Fruit fly (Drosophila melanogaster) whole organism, embryonic: ENCODE data around the gene CG33124.

Experiments used
- CG10366 ChIP-seq: fragments of 200-800 bp; sonication (Bioruptor generic); IDR thresholded peaks from 2 replicates; pipeline ENCODE4 v1.3.6; 2022; ENCODE audit warnings: missing biosample characterization, missing genetic modification characterization
- CG10431 ChIP-seq: fragments of 200-800 bp; sonication (Bioruptor generic); optimal IDR thresholded peaks from 3 replicates; lab custom pipeline; 2018; ENCODE audit warnings: missing biosample characterization, mild to moderate bottlenecking, missing genetic modification characterization
- CG11247 ChIP-seq: fragments of 200-800 bp; sonication (Bioruptor generic); IDR thresholded peaks from 2 replicates; pipeline ENCODE4 v1.3.6; 2022; ENCODE audit warnings: missing biosample characterization, missing genetic modification characterization
- CG11398 ChIP-seq: fragments of 200-800 bp; sonication (Bioruptor generic); optimal IDR thresholded peaks from 2 replicates; lab custom pipeline; 2016; ENCODE audit warnings: missing biosample characterization, missing genetic modification characterization
- CG11456 ChIP-seq: fragments of 200-800 bp; sonication (Bioruptor generic); IDR thresholded peaks from 3 replicates; pipeline ENCODE4 v1.3.6; 2022; ENCODE audit warnings: missing biosample characterization, missing genetic modification characterization
- CG11695 ChIP-seq: fragments of 200-800 bp; sonication (Bioruptor generic); IDR thresholded peaks from 3 replicates; pipeline ENCODE4 v1.3.6; 2022; ENCODE audit warnings: missing biosample characterization, missing genetic modification characterization
- CG12659 ChIP-seq: fragments of 200-800 bp; sonication (Bioruptor generic); optimal IDR thresholded peaks from 3 replicates; lab custom pipeline; 2017; ENCODE audit warnings: mild to moderate bottlenecking, missing biosample characterization, missing genetic modification reagents, missing genetic modification characterization
- CG13296 ChIP-seq: fragments of 200-800 bp; sonication (Bioruptor generic); optimal IDR thresholded peaks from 3 replicates; lab custom pipeline; 2018; ENCODE audit warnings: missing biosample characterization, mild to moderate bottlenecking, missing genetic modification characterization
- CG2120 ChIP-seq: fragments of 200-800 bp; sonication (Bioruptor generic); optimal IDR thresholded peaks from 3 replicates; lab custom pipeline; 2016; ENCODE audit warnings: missing biosample characterization, missing genetic modification characterization
- CG2875 ChIP-seq: fragments of 200-800 bp; sonication (Bioruptor generic); optimal IDR thresholded peaks from 2 replicates; lab custom pipeline; 2017; ENCODE audit warnings: missing biosample characterization, mild to moderate bottlenecking, missing genetic modification characterization, missing genetic modification reagents
- CG5953 ChIP-seq: fragments of 200-800 bp; sonication (Bioruptor generic); IDR thresholded peaks from 2 replicates; pipeline ENCODE4 v1.3.6; 2022; ENCODE audit warnings: missing biosample characterization, missing genetic modification characterization
- CG6683 ChIP-seq: fragments of 200-800 bp; sonication (Bioruptor generic); optimal IDR thresholded peaks from 2 replicates; lab custom pipeline; 2017; ENCODE audit warnings: missing biosample characterization, mild to moderate bottlenecking, missing genetic modification characterization, missing genetic modification reagents
- CG7556 ChIP-seq: fragments of 200-800 bp; sonication (Bioruptor generic); optimal IDR thresholded peaks from 2 replicates; lab custom pipeline; 2017; ENCODE audit warnings: missing biosample characterization, mild to moderate bottlenecking, missing genetic modification characterization
- CG8359 ChIP-seq: fragments of 200-800 bp; sonication (Bioruptor generic); optimal IDR thresholded peaks from 2 replicates; lab custom pipeline; 2017; ENCODE audit warnings: missing biosample characterization, mild to moderate bottlenecking, missing genetic modification characterization, borderline replicate concordance
- CG8388 ChIP-seq: fragments of 200-800 bp; sonication (Bioruptor generic); optimal IDR thresholded peaks from 2 replicates; lab custom pipeline; 2019; ENCODE audit warnings: missing biosample characterization, mild to moderate bottlenecking, missing genetic modification characterization, moderate library complexity
- CG8944 ChIP-seq: fragments of 200-800 bp; sonication (Bioruptor generic); optimal IDR thresholded peaks from 3 replicates; lab custom pipeline; 2016; ENCODE audit warnings: missing biosample characterization, missing genetic modification characterization
- CG9727 ChIP-seq: fragments of 200-800 bp; sonication (Bioruptor generic); optimal IDR thresholded peaks from 3 replicates; lab custom pipeline; 2017; ENCODE audit warnings: missing biosample characterization, mild to moderate bottlenecking, missing genetic modification characterization
- CHES-1-like ChIP-seq: fragments of 200-800 bp; sonication (Bioruptor generic); optimal IDR thresholded peaks from 2 replicates; lab custom pipeline; 2016; ENCODE audit warnings: missing biosample characterization, missing genetic modification characterization
- Dad ChIP-seq: fragments of 200-800 bp; sonication (Bioruptor generic); optimal IDR thresholded peaks from 3 replicates; lab custom pipeline; 2016; ENCODE audit warnings: missing biosample characterization, missing genetic modification characterization
- Dref ChIP-seq: fragments of 200-800 bp; sonication (Bioruptor generic); IDR thresholded peaks from 2 replicates; pipeline ENCODE4 v1.3.6; 2022; ENCODE audit warnings: missing biosample characterization, missing genetic modification characterization
- ERR ChIP-seq: fragments of 200-800 bp; sonication (Bioruptor generic); optimal IDR thresholded peaks from 2 replicates; lab custom pipeline; 2016; ENCODE audit warnings: missing biosample characterization, missing genetic modification characterization
- Elba2 ChIP-seq: fragments of 200-800 bp; sonication (Bioruptor generic); optimal IDR thresholded peaks from 3 replicates; lab custom pipeline; 2016; ENCODE audit warnings: missing biosample characterization, missing genetic modification characterization
- Lim3 ChIP-seq: fragments of 200-800 bp; sonication (Bioruptor generic); IDR thresholded peaks from 2 replicates; pipeline ENCODE4 v1.3.6; 2022; ENCODE audit warnings: missing biosample characterization, missing genetic modification characterization
- Nf-YA ChIP-seq: fragments of 200-800 bp; sonication (Bioruptor generic); IDR thresholded peaks from 2 replicates; pipeline ENCODE4 v1.3.6; 2022; ENCODE audit warnings: missing biosample characterization, missing genetic modification characterization
- NfI ChIP-seq: fragments of 200-800 bp; sonication (Bioruptor generic); optimal IDR thresholded peaks from 3 replicates; lab custom pipeline; 2018; ENCODE audit warnings: missing biosample characterization, mild to moderate bottlenecking, missing genetic modification characterization, moderate library complexity
- Pdp1 ChIP-seq, 2 experiments: fragments of 200-800 bp; sonication (Bioruptor generic); optimal IDR thresholded peaks; 3 replicates each; lab custom pipeline; 2016; ENCODE audit warnings: missing biosample characterization in 2 of 2, missing genetic modification characterization in 2 of 2, mild to moderate bottlenecking in 1 of 2, moderate library complexity in 1 of 2
- Ravus ChIP-seq: fragments of 200-800 bp; sonication (Bioruptor generic); IDR thresholded peaks from 2 replicates; pipeline ENCODE4 v1.3.6; 2022; ENCODE audit warnings: missing biosample characterization, missing genetic modification characterization
- Rfx ChIP-seq: fragments of 200-800 bp; sonication (Bioruptor generic); IDR thresholded peaks from 2 replicates; pipeline ENCODE4 v1.3.6; 2022; ENCODE audit warnings: missing biosample characterization, missing genetic modification characterization
- Sox102F ChIP-seq: fragments of 200-800 bp; sonication (Bioruptor generic); optimal IDR thresholded peaks from 2 replicates; lab custom pipeline; 2018; ENCODE audit warnings: missing biosample characterization, mild to moderate bottlenecking, missing genetic modification characterization, moderate library complexity
- Sry-δ ChIP-seq: fragments of 200-800 bp; sonication (Bioruptor generic); optimal IDR thresholded peaks from 2 replicates; lab custom pipeline; 2016; ENCODE audit warnings: missing biosample characterization, missing genetic modification characterization
- ash1 ChIP-seq: fragments of 200-800 bp; sonication (Bioruptor generic); optimal IDR thresholded peaks from 2 replicates; lab custom pipeline; 2018; ENCODE audit warnings: missing biosample characterization, mild to moderate bottlenecking, missing genetic modification characterization
- btn ChIP-seq: fragments of 200-800 bp; sonication (Bioruptor generic); optimal IDR thresholded peaks from 2 replicates; lab custom pipeline; 2016; ENCODE audit warnings: missing biosample characterization, missing genetic modification characterization
- cg ChIP-seq: fragments of 200-800 bp; sonication (Bioruptor generic); optimal IDR thresholded peaks from 3 replicates; lab custom pipeline; 2019; ENCODE audit warnings: missing biosample characterization, mild to moderate bottlenecking, missing genetic modification characterization, moderate library complexity
- chif ChIP-seq, 2 experiments: fragments of 200-800 bp; sonication (Bioruptor generic); optimal IDR thresholded peaks; 3 replicates each; lab custom pipeline; 2016; ENCODE audit warnings: missing biosample characterization in 2 of 2, missing genetic modification characterization in 2 of 2
- dati ChIP-seq: fragments of 200-800 bp; sonication (Bioruptor generic); IDR thresholded peaks from 2 replicates; pipeline ENCODE4 v1.3.6; 2022; ENCODE audit warnings: missing biosample characterization, missing genetic modification characterization
- fru ChIP-seq: fragments of >200 bp; optimal IDR thresholded peaks from 2 replicates; lab custom pipeline; 2017
- ftz-f1 ChIP-seq: fragments of 200-800 bp; sonication (Bioruptor generic); optimal IDR thresholded peaks from 2 replicates; lab custom pipeline; 2016; ENCODE audit warnings: missing biosample characterization, missing genetic modification characterization
- insv ChIP-seq, 2 experiments: fragments of 200-800 bp; sonication (Bioruptor generic); optimal IDR thresholded peaks; 3 replicates each; lab custom pipeline; 2016 to 2018; ENCODE audit warnings: missing biosample characterization in 2 of 2, missing genetic modification characterization in 2 of 2
- kay ChIP-seq: fragments of 200-800 bp; sonication (Bioruptor generic); optimal IDR thresholded peaks from 2 replicates; lab custom pipeline; 2016; ENCODE audit warnings: missing biosample characterization, missing genetic modification characterization
- klu ChIP-seq: fragments of 200-800 bp; sonication (Bioruptor generic); IDR thresholded peaks from 2 replicates; pipeline ENCODE4 v1.3.6; 2022; ENCODE audit warnings: missing biosample characterization, missing genetic modification characterization
- lab ChIP-seq: fragments of 200-800 bp; sonication (Bioruptor generic); optimal IDR thresholded peaks from 3 replicates; lab custom pipeline; 2017; ENCODE audit warnings: missing biosample characterization, missing genetic modification characterization, mild to moderate bottlenecking, moderate library complexity, missing genetic modification reagents
- lola ChIP-seq, 3 experiments: fragments of >200 bp in 2 of 3; fragments of 200-800 bp in 1 of 3; sonication (Bioruptor generic) in 1 of 3; optimal IDR thresholded peaks; 2 replicates each; lab custom pipeline; 2017 to 2019; ENCODE audit warnings: missing biosample characterization in 3 of 3, missing genetic modification characterization in 3 of 3, mild to moderate bottlenecking in 1 of 3, moderate library complexity in 1 of 3
- mld ChIP-seq: fragments of 200-800 bp; sonication (Bioruptor generic); IDR thresholded peaks from 3 replicates; pipeline ENCODE4 v1.3.6; 2022; ENCODE audit warnings: missing biosample characterization, missing genetic modification characterization; ENCODE audit not compliant: partially characterized antibody
- otp ChIP-seq: fragments of 200-800 bp; sonication (Bioruptor generic); IDR thresholded peaks from 3 replicates; pipeline ENCODE4, ENCODE4 v1.3.6; 2022; ENCODE audit warnings: missing biosample characterization, missing genetic modification characterization
- pb ChIP-seq: fragments of 200-800 bp; sonication (Bioruptor generic); optimal IDR thresholded peaks from 3 replicates; lab custom pipeline; 2016; ENCODE audit warnings: missing biosample characterization, missing genetic modification characterization
- pros ChIP-seq: fragments of 200-800 bp; sonication (Bioruptor generic); optimal IDR thresholded peaks from 3 replicates; lab custom pipeline; 2019; ENCODE audit warnings: missing biosample characterization, mild to moderate bottlenecking, missing genetic modification characterization, moderate library complexity
- shn ChIP-seq: fragments of 200-800 bp; sonication (Bioruptor generic); optimal IDR thresholded peaks from 3 replicates; lab custom pipeline; 2016; ENCODE audit warnings: missing biosample characterization, missing genetic modification characterization
- sim ChIP-seq: fragments of 200-800 bp; sonication (Bioruptor generic); IDR thresholded peaks from 2 replicates; pipeline ENCODE4 v1.3.6; 2022; ENCODE audit warnings: missing biosample characterization, missing genetic modification characterization
- sqz ChIP-seq: fragments of 200-800 bp; sonication (Bioruptor generic); optimal IDR thresholded peaks from 3 replicates; lab custom pipeline; 2018; ENCODE audit warnings: missing biosample characterization, mild to moderate bottlenecking, missing genetic modification characterization
- ttk ChIP-seq: fragments of 200-800 bp; sonication (Bioruptor generic); IDR thresholded peaks from 2 replicates; pipeline ENCODE4 v2.1.2; 2022; ENCODE audit warnings: missing biosample characterization, missing genetic modification characterization
- wek ChIP-seq: fragments of 200-800 bp; sonication (Bioruptor generic); optimal IDR thresholded peaks from 3 replicates; lab custom pipeline; 2018; ENCODE audit warnings: missing biosample characterization, mild to moderate bottlenecking, missing genetic modification characterization, moderate library complexity

Gene CG33124

DNA sequence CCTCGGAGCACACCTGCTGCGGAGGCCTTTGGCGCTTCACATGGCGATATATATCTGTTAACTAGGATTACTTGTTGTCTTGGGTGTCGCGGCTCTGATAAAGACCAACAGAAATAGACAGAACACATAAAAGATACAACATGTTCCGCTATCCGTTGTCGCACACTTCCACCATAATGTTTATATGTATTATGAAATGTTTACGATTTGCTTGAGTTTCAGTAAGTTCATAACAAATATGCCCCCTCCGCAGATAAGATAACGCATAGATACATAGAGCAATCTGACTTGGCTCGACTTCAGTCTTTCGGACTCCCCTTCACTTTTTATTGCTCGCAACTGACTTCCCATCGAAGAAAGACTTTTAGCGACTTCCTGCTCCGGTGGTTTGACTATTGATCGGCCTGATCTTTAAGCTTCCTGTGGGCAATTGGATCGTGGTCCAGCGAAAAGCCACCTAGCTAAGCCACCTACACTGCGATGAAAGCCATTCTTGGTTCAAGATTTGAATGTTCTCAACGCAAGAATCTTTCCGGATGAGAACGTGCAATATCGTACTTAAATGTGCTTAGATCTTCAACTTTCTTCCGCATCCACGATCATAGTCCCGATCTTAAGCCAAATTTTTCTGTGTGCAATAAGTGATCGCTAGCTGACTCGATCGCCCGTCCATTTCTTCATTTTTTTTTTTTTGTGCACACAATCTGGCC, 40.6 kb downstream of the CG33124 start (continued):
- TF ChIP-seq Nf-YA (GFP tag; lab: Robert Waterston, UW) (no peak), Ravus (GFP tag; lab: Robert Waterston, UW) (no peak), mld (no peak), Pdp1 (GFP tag; optimal IDR thresholded peaks at IDR 0.05; lab: Kevin White, UChicago) (peak in 1 of 2 experiments; percentile 65), chif (GFP tag; optimal IDR thresholded peaks at IDR 0.05; lab: Kevin White, UChicago) (no peak), ttk (GFP tag; lab: Robert Waterston, UW) (no peak), CG8944 (GFP tag; lab: Kevin White, UChicago) (no peak), Sox102F (GFP tag; lab: Kevin White, UChicago) (no peak), kay (GFP tag; lab: Kevin White, UChicago) (no peak), sim (no peak), otp (GFP tag; lab: Robert Waterston, UW) (peak; percentile 45; the same call in 1 of the 3 replicates), CG8359 (GFP tag; lab: Kevin White, UChicago) (no peak), CG2120 (GFP tag; lab: Kevin White, UChicago) (no peak), lab (GFP tag; lab: Kevin White, UChicago) (peak; percentile 80), Dref (GFP tag; lab: Robert Waterston, UW) (no peak), CHES-1-like (GFP tag; lab: Kevin White, UChicago) (no peak), CG10431 (no peak), Rfx (GFP tag; lab: Robert Waterston, UW) (no peak), lola (GFP tag; optimal IDR thresholded peaks at IDR 0.05; lab: Kevin White, UChicago) (no peak), CG11247 (no peak), shn (GFP tag; lab: Kevin White, UChicago) (no peak), klu (no peak), Lim3 (GFP tag; lab: Robert Waterston, UW) (0 out of 2 replicates have a peak, but pooled peaks have one; percentile 6), pros (GFP tag; lab: Kevin White, UChicago) (peak; percentile 7), insv (GFP tag; optimal IDR thresholded peaks at IDR 0.05; lab: Kevin White, UChicago) (no peak), ash1 (GFP tag; lab: Kevin White, UChicago) (no peak), Dad (GFP tag; lab: Kevin White, UChicago) (no peak), pb (GFP tag; lab: Kevin White, UChicago) (no peak), CG10366 (GFP tag; lab: Robert Waterston, UW) (no peak), CG2875 (GFP tag; lab: Kevin White, UChicago) (no peak), CG6683 (GFP tag; lab: Kevin White, UChicago) (no peak), ftz-f1 (no peak), CG5953 (no peak), CG13296 (GFP tag; lab: Kevin White, UChicago) (peak; percentile 67), NfI (GFP tag; lab: Kevin White, UChicago) (no peak), sqz (no peak), fru (lab: Kevin White, UChicago) (no peak), CG12659 (GFP tag; lab: Kevin White, UChicago) (peak; percentile 17), dati (GFP tag; lab: Robert Waterston, UW) (no peak), CG11456 (GFP tag; lab: Robert Waterston, UW) (no peak), CG7556 (GFP tag; lab: Kevin White, UChicago) (no peak), CG9727 (GFP tag; lab: Kevin White, UChicago) (peak; percentile 38), CG11695 (GFP tag; lab: Robert Waterston, UW) (no peak), Sry-δ (no peak), Elba2 (GFP tag; lab: Kevin White, UChicago) (no peak), cg (GFP tag; lab: Kevin White, UChicago) (peak; percentile 30), btn (GFP tag; lab: Kevin White, UChicago) (no peak), ERR (GFP tag; lab: Kevin White, UChicago) (no peak), CG11398 (no peak), CG8388 (GFP tag; lab: Kevin White, UChicago) (no peak), wek (GFP tag; lab: Kevin White, UChicago) (peak; percentile 73)
